Worm (Caenorhabditis elegans): ENCODE results near the gene ZK816.1.

- no peak for TF ChIP-seq ama-1 (optimal IDR thresholded peaks at IDR 0.05)
- no peak for TF ChIP-seq lin-39 (tag; optimal IDR thresholded peaks at IDR 0.05)
Measured at ce11 chrX:3351526-3351925, at the start of gene ZK816.1.
